Fruit fly (Drosophila melanogaster) whole organism, prepupa: Measurements from ENCODE around the gene CG13045.
A peak's percentile ranks its signal among the peaks of the same experiment; 100 is the strongest.

Experiments used
- Blimp-1 ChIP-seq: fragments of 200-800 bp; sonication (Bioruptor generic); optimal IDR thresholded peaks from 3 replicates; lab custom pipeline; 2017; ENCODE audit warnings: missing biosample characterization, missing genetic modification characterization, mild to moderate bottlenecking, moderate library complexity, missing genetic modification reagents
- CG10631 ChIP-seq: fragments of 200-800 bp; sonication (Bioruptor generic); optimal IDR thresholded peaks from 2 replicates; lab custom pipeline; 2016; ENCODE audit warnings: missing biosample characterization, missing genetic modification characterization
- CG10669 ChIP-seq: fragments of 200-800 bp; sonication (Bioruptor generic); optimal IDR thresholded peaks from 3 replicates; lab custom pipeline; 2018; ENCODE audit warnings: missing biosample characterization, mild to moderate bottlenecking, missing genetic modification characterization, moderate library complexity
- CG11902 ChIP-seq: fragments of 200-800 bp; sonication (Bioruptor generic); optimal IDR thresholded peaks from 3 replicates; lab custom pipeline; 2016; ENCODE audit warnings: missing biosample characterization, missing genetic modification characterization
- CG15336 ChIP-seq: fragments of 200-800 bp; sonication (Bioruptor generic); IDR thresholded peaks from 2 replicates; pipeline ENCODE4 v1.3.6; 2022; ENCODE audit warnings: missing biosample characterization, missing genetic modification characterization
- CG31627 ChIP-seq: fragments of 200-800 bp; sonication (Bioruptor generic); optimal IDR thresholded peaks from 3 replicates; lab custom pipeline; 2016; ENCODE audit warnings: missing biosample characterization, missing genetic modification characterization
- CG32006 ChIP-seq: fragments of 200-800 bp; sonication (Bioruptor generic); optimal IDR thresholded peaks from 3 replicates; lab custom pipeline; 2017; ENCODE audit warnings: missing biosample characterization, mild to moderate bottlenecking, missing genetic modification characterization
- CG34406 ChIP-seq: fragments of 200-800 bp; sonication (Bioruptor generic); optimal IDR thresholded peaks from 3 replicates; lab custom pipeline; 2016; ENCODE audit warnings: missing biosample characterization, missing genetic modification characterization
- CG3919 ChIP-seq: fragments of 200-800 bp; sonication (Bioruptor generic); optimal IDR thresholded peaks from 3 replicates; lab custom pipeline; 2016; ENCODE audit warnings: missing biosample characterization, missing genetic modification characterization
- CG4318 ChIP-seq: fragments of 200-800 bp; sonication (Bioruptor generic); optimal IDR thresholded peaks from 3 replicates; lab custom pipeline; 2017; ENCODE audit warnings: missing biosample characterization, mild to moderate bottlenecking, missing genetic modification characterization
- CG6163 ChIP-seq: fragments of 200-800 bp; sonication (Bioruptor generic); IDR thresholded peaks from 3 replicates; pipeline ENCODE4 v1.3.6; 2022; ENCODE audit warnings: missing biosample characterization, missing genetic modification characterization
- CG6276 ChIP-seq: fragments of 200-800 bp; sonication (Bioruptor generic); optimal IDR thresholded peaks from 2 replicates; lab custom pipeline; 2017; ENCODE audit warnings: missing biosample characterization, mild to moderate bottlenecking, missing genetic modification characterization
- CG6792 ChIP-seq: fragments of 200-800 bp; sonication (Bioruptor generic); optimal IDR thresholded peaks from 3 replicates; lab custom pipeline; 2016; ENCODE audit warnings: missing biosample characterization, missing genetic modification characterization
- CG6854 ChIP-seq: fragments of 200-800 bp; sonication (Bioruptor generic); optimal IDR thresholded peaks from 2 replicates; lab custom pipeline; 2017; ENCODE audit warnings: missing biosample characterization, mild to moderate bottlenecking, missing genetic modification characterization
- CG7368 ChIP-seq: fragments of 200-800 bp; sonication (Bioruptor generic); optimal IDR thresholded peaks from 3 replicates; lab custom pipeline; 2016; ENCODE audit warnings: missing biosample characterization, missing genetic modification characterization
- CG8119 ChIP-seq: fragments of 200-800 bp; sonication (Bioruptor generic); IDR thresholded peaks from 3 replicates; pipeline ENCODE4 v1.3.6; 2022; ENCODE audit warnings: missing biosample characterization, missing genetic modification characterization
- CG8632 ChIP-seq: fragments of 200-800 bp; sonication (Bioruptor generic); optimal IDR thresholded peaks from 3 replicates; lab custom pipeline; 2016; ENCODE audit warnings: missing biosample characterization, missing genetic modification characterization
- CG9139 ChIP-seq: fragments of 200-800 bp; sonication (Bioruptor generic); optimal IDR thresholded peaks from 3 replicates; lab custom pipeline; 2017; ENCODE audit warnings: missing biosample characterization, mild to moderate bottlenecking, missing genetic modification characterization
- Eip78C ChIP-seq: fragments of 200-800 bp; sonication (Bioruptor generic); peaks from one replicate; lab custom pipeline; 2016; ENCODE audit warnings: missing biosample characterization, missing genetic modification characterization
- Ets21C ChIP-seq: fragments of 200-800 bp; sonication (Bioruptor generic); optimal IDR thresholded peaks from 3 replicates; lab custom pipeline; 2016; ENCODE audit warnings: missing biosample characterization, missing genetic modification characterization
- Gug ChIP-seq: fragments of 200-800 bp; sonication (Bioruptor generic); IDR thresholded peaks from 2 replicates; pipeline ENCODE4 v1.3.6; 2022; ENCODE audit warnings: missing biosample characterization, missing genetic modification characterization
- Hr38 ChIP-seq: sonication (Bioruptor generic); optimal IDR thresholded peaks from 2 replicates; lab custom pipeline; 2016; ENCODE audit warnings: missing biosample characterization, missing genetic modification characterization
- Hr39 ChIP-seq: fragments of 200-800 bp; sonication (Bioruptor generic); optimal IDR thresholded peaks from 2 replicates; lab custom pipeline; 2016; ENCODE audit warnings: missing biosample characterization, missing genetic modification characterization
- Hr4 ChIP-seq: fragments of 200-800 bp; sonication (Bioruptor generic); optimal IDR thresholded peaks from 3 replicates; lab custom pipeline; 2016; ENCODE audit warnings: missing biosample characterization, missing genetic modification characterization
- Lpt ChIP-seq: fragments of 200-800 bp; sonication (Bioruptor generic); optimal IDR thresholded peaks from 3 replicates; lab custom pipeline; 2016; ENCODE audit warnings: missing biosample characterization, missing genetic modification characterization
- Met ChIP-seq: fragments of 200-800 bp; sonication (Bioruptor generic); optimal IDR thresholded peaks from 3 replicates; lab custom pipeline; 2016; ENCODE audit warnings: missing biosample characterization, missing genetic modification characterization
- Smox ChIP-seq: fragments of 200-800 bp; sonication (Bioruptor generic); optimal IDR thresholded peaks from 3 replicates; lab custom pipeline; 2016; ENCODE audit warnings: missing biosample characterization, missing genetic modification characterization
- Sox102F ChIP-seq: fragments of 200-800 bp; sonication (Bioruptor generic); optimal IDR thresholded peaks from 2 replicates; lab custom pipeline; 2016; ENCODE audit warnings: missing biosample characterization, mild to moderate bottlenecking, missing genetic modification characterization
- Sox15 ChIP-seq: fragments of 200-800 bp; sonication (Bioruptor generic); optimal IDR thresholded peaks from 3 replicates; lab custom pipeline; 2016; ENCODE audit warnings: missing biosample characterization, missing genetic modification characterization
- acj6 ChIP-seq: fragments of 200-800 bp; sonication (Bioruptor generic); optimal IDR thresholded peaks from 3 replicates; lab custom pipeline; 2016; ENCODE audit warnings: missing biosample characterization, missing genetic modification characterization
- dac ChIP-seq: fragments of 200-800 bp; sonication (Bioruptor generic); optimal IDR thresholded peaks from 2 replicates; lab custom pipeline; 2017; ENCODE audit warnings: missing biosample characterization, mild to moderate bottlenecking, missing genetic modification characterization
- dsx ChIP-seq: fragments of 200-800 bp; optimal IDR thresholded peaks from 3 replicates; lab custom pipeline; 2019; ENCODE audit warnings: missing biosample characterization, mild to moderate bottlenecking, missing genetic modification characterization, moderate library complexity; ENCODE audit not compliant: poor library complexity, severe bottlenecking
- eg ChIP-seq: fragments of 200-800 bp; sonication (Bioruptor generic); IDR thresholded peaks from 3 replicates; pipeline ENCODE4 v1.3.6; 2022; ENCODE audit warnings: missing biosample characterization, missing genetic modification characterization
- fkh ChIP-seq: fragments of 200-800 bp; sonication (Bioruptor generic); optimal IDR thresholded peaks from 3 replicates; lab custom pipeline; 2017; ENCODE audit warnings: missing biosample characterization, mild to moderate bottlenecking, missing genetic modification characterization, moderate library complexity
- net ChIP-seq: fragments of 200-800 bp; sonication (Bioruptor generic); optimal IDR thresholded peaks from 3 replicates; lab custom pipeline; 2016; ENCODE audit warnings: missing biosample characterization, missing genetic modification characterization
- salr ChIP-seq, 2 experiments: fragments of 200-800 bp; sonication (Bioruptor generic); optimal IDR thresholded peaks; 3 replicates each; lab custom pipeline; 2016 to 2018; ENCODE audit warnings: missing biosample characterization in 2 of 2, missing genetic modification characterization in 2 of 2, mild to moderate bottlenecking in 1 of 2
- svp ChIP-seq: fragments of 200-800 bp; sonication (Bioruptor generic); peaks from one replicate; lab custom pipeline; 2016; ENCODE audit warnings: missing biosample characterization, missing genetic modification characterization

The CG13045 gene

DNA sequence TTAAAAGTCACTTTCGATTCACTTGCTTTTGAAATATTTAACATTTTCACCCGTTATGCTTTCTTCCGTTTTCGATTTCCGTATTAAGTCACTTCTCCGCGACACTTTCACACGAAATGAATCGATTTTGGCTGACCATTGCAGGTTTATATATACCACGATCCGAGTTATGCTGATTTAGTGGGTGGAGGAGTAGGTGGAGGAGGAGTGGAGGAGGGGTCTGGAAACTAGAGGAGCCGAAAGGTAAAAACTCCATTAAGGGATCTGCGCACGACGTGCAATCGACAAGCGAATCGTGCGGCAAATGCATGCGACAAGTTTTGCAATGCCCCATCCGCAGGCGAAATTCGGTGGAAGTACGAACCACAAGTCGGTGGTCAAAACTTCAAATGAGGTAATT lies at the start of gene CG13045:
CG13045 (minus strand) TSS at position 101 of the 400 bp plus-strand sequence.
- TF ChIP-seq Met (GFP tag; lab: Kevin White, UChicago) (no peak), Ets21C (no peak), Smox (GFP tag; lab: Kevin White, UChicago) (no peak), CG15336 (GFP tag; lab: Robert Waterston, UW) (no peak), CG3919 (no peak), CG6854 (no peak), net (GFP tag; lab: Kevin White, UChicago) (no peak), Lpt (GFP tag; lab: Kevin White, UChicago) (no peak), Hr4 (GFP tag; lab: Kevin White, UChicago) (no peak), CG10631 (GFP tag; lab: Kevin White, UChicago) (no peak), CG7368 (no peak), CG9139 (no peak)
- TF ChIP-seq, all 60 proteins: peak for 0

DNA sequence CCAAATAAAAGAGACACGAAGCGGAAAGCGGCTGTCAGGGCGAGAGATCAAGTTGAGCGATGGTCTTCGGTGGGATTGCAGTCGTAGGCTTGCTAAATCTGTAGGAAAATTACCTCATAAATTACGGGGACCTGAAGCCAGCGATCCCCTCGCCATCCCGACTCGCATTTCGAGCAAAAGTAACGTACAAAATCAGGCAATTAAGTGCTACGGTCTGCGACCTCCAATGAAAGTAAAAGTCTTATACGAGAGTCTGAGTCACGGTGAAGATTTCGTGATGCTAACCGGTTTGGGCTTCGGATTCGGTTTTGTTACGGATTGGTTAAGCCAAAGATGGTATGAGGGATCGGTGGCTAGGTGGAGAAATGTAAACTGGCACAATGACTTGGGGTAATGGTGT lies 49.1 kb upstream of the CG13045 start:
- TF ChIP-seq Blimp-1 (peak; percentile 90), acj6 (GFP tag; lab: Kevin White, UChicago) (no peak)

DNA sequence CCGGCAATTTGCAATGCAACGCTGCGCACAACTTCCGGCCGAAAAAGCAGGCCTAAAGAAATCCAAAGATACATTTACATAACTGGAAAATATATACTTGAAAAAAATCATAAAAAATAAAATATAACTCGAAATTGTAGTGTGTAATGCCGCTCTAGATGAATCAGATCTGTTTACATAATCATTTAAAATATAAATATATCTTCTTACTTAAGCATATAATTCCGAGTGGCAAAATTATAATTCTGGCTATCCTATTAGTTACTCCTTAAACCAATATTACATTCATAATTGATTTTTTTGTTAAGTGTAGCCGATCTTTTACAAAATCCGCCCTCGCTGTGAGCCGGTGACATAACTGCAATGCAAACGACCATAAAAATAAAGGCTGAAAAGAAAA lies 48.7 kb upstream of the CG13045 start:
- TF ChIP-seq dac, result no peak
- peak in 1 of 2 experiments; percentile 15 for TF ChIP-seq salr (GFP tag; optimal IDR thresholded peaks at IDR 0.05; lab: Kevin White, UChicago)
- peak; percentile 64 for TF ChIP-seq Hr4 (GFP tag; lab: Kevin White, UChicago)
- peak; percentile 69 for TF ChIP-seq CG15336 (GFP tag; lab: Robert Waterston, UW)
- no peak for TF ChIP-seq Gug (GFP tag; lab: Robert Waterston, UW)
- no peak for TF ChIP-seq CG8632 (GFP tag; lab: Kevin White, UChicago)
- TF ChIP-seq net (GFP tag; lab: Kevin White, UChicago), result no peak
- TF ChIP-seq CG4318 (GFP tag; lab: Kevin White, UChicago), result peak; percentile 28
- no peak for TF ChIP-seq CG32006
- peak; percentile 74 for TF ChIP-seq CG8119
- no peak for TF ChIP-seq CG7368
- peak; percentile 34; the same call in 1 of the 3 replicates for TF ChIP-seq CG6163
- TF ChIP-seq Eip78C (GFP tag; lab: Kevin White, UChicago), result peak; percentile 81
- TF ChIP-seq CG34406 (GFP tag; lab: Kevin White, UChicago), result peak; percentile 9
- TF ChIP-seq CG11902 (GFP tag; lab: Kevin White, UChicago), result no peak
- TF ChIP-seq CG31627 (GFP tag; lab: Kevin White, UChicago), result no peak
- TF ChIP-seq svp (GFP tag; lab: Kevin White, UChicago), result no peak
- peak; percentile 31; the same call in 1 of the 3 replicates for TF ChIP-seq eg (GFP tag; lab: Robert Waterston, UW)

DNA sequence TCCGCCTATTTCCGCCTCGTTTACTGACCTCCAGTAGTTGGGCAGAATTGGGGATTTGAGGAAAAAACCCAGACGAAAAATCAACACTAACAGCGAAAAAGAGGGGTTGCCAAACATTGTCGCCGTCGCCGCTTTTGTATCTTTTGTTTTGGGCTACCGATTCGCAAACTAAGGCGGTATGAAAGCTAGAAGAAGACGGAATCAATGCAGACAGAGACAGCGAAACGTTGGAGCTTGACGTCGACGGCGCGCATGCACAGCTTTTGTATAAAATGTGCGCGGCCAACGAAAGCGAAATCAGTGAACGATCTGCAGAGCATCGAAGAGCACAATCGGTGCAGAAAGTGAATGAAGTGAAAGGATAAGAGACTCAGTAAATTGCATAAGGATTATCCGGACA lies 48.0 kb upstream of the CG13045 start, which contains the start of gene CG4998:
CG4998 (plus strand) TSS at position 301 of the 400 bp plus-strand sequence.
- TF ChIP-seq CG6792 (GFP tag; lab: Kevin White, UChicago) (no peak), CG6276 (GFP tag; lab: Kevin White, UChicago) (no peak), Sox15 (no peak), Hr4 (GFP tag; lab: Kevin White, UChicago) (no peak), Blimp-1 (peak; percentile 75), CG9139 (no peak), Hr38 (GFP tag; lab: Kevin White, UChicago) (no peak)
- TF ChIP-seq, all 60 proteins: peak for 1

DNA sequence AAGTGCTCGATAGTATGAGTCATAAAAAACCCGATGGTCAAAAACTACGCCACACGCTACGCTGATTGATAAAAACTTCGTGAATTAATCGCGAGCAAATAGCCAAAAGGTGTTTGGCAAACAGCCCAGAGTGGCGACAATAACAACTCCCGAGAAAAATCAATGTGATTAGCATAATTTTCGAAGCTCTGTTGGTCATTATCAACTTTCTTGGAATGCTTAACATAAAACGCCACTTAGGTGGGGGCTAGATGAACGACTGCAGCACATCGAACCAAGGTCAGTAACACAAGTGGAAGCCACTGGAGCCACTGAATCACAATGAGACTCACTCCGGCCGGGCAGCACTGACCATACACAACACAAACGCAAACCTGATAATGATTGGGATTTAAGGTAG lies 47.0 kb upstream of the CG13045 start:
- no peak for TF ChIP-seq Hr39 (GFP tag; lab: Kevin White, UChicago)
- no peak for TF ChIP-seq CG10669 (GFP tag; lab: Kevin White, UChicago)
- no peak for TF ChIP-seq fkh (GFP tag; lab: Kevin White, UChicago)
- no peak for TF ChIP-seq dsx (GFP tag; lab: Kevin White, UChicago)
- no peak for TF ChIP-seq Sox102F (GFP tag; lab: Kevin White, UChicago)
